Worm (Caenorhabditis elegans) whole organism, late embryonic: Measurements from ENCODE around the gene C01G10.1.
A peak's percentile ranks its signal among the peaks of the same experiment; 100 is the strongest.

Source experiments
- C08G9.2 ChIP-seq: sonication (generic microtip); optimal IDR thresholded peaks from 2 replicates; lab custom pipeline; 2016; ENCODE audit warnings: mild to moderate bottlenecking, missing genetic modification characterization, moderate library complexity, missing compliant biosample characterization
- F13H6.1 ChIP-seq: sonication (generic microtip); optimal IDR thresholded peaks from 2 replicates; lab custom pipeline; 2016; ENCODE audit warnings: missing genetic modification characterization, missing compliant biosample characterization
- K02D7.2 ChIP-seq: sonication (generic microtip); optimal IDR thresholded peaks from 2 replicates; lab custom pipeline; 2017; ENCODE audit warnings: mild to moderate bottlenecking, missing genetic modification characterization, missing compliant biosample characterization
- K09A11.1 ChIP-seq: sonication (generic microtip); optimal IDR thresholded peaks from 2 replicates; lab custom pipeline; 2017; ENCODE audit warnings: antibody characterized with exemption, mild to moderate bottlenecking, missing genetic modification characterization, missing compliant biosample characterization; ENCODE audit not compliant: insufficient read depth
- ceh-14 ChIP-seq: sonication (generic microtip); optimal IDR thresholded peaks from 2 replicates; lab custom pipeline; 2016; ENCODE audit warnings: missing genotype, missing genetic modification characterization, missing compliant biosample characterization
- ceh-18 ChIP-seq: sonication (generic microtip); optimal IDR thresholded peaks from 2 replicates; lab custom pipeline; 2016; ENCODE audit warnings: missing genetic modification characterization, missing compliant biosample characterization
- ceh-19 ChIP-seq: fragments of 200-800 bp; sonication (Bioruptor generic); optimal IDR thresholded peaks from 2 replicates; lab custom pipeline; 2018; ENCODE audit warnings: mild to moderate bottlenecking, missing genetic modification characterization, missing compliant biosample characterization
- ceh-2 ChIP-seq: sonication (generic microtip); optimal IDR thresholded peaks from 2 replicates; lab custom pipeline; 2016; ENCODE audit warnings: missing genotype, missing genetic modification characterization, missing compliant biosample characterization
- ceh-22 ChIP-seq: sonication (generic microtip); optimal IDR thresholded peaks from 2 replicates; lab custom pipeline; 2017; ENCODE audit warnings: missing biosample characterization, missing genetic modification characterization
- ceh-30 ChIP-seq: fragments of 150-350 bp; optimal IDR thresholded peaks from 2 replicates; lab custom pipeline; 2014; ENCODE audit warnings: missing biosample characterization, missing genetic modification characterization
- ceh-31 ChIP-seq: sonication (generic microtip); optimal IDR thresholded peaks from 2 replicates; lab custom pipeline; 2016; ENCODE audit warnings: missing genetic modification characterization, missing compliant biosample characterization
- ceh-34 ChIP-seq: sonication (generic microtip); optimal IDR thresholded peaks from 2 replicates; lab custom pipeline; 2016; ENCODE audit warnings: mild to moderate bottlenecking, missing genetic modification characterization, missing compliant biosample characterization
- ceh-45 ChIP-seq: fragments of 200-800 bp; sonication (Bioruptor generic); IDR thresholded peaks from 2 replicates; pipeline ENCODE4 v1.3.6; 2022; ENCODE audit warnings: missing genetic modification reagents, missing genetic modification characterization, missing compliant biosample characterization
- ceh-48 ChIP-seq: sonication (generic microtip); optimal IDR thresholded peaks from 2 replicates; lab custom pipeline; 2016; ENCODE audit warnings: missing genetic modification characterization, inconsistent platforms, missing compliant biosample characterization
- ceh-9 ChIP-seq: sonication (generic microtip); optimal IDR thresholded peaks from 2 replicates; lab custom pipeline; 2016; ENCODE audit warnings: mild to moderate bottlenecking, missing genetic modification characterization, inconsistent platforms, missing compliant biosample characterization
- dve-1 ChIP-seq: sonication (generic microtip); optimal IDR thresholded peaks from 2 replicates; lab custom pipeline; 2017; ENCODE audit warnings: antibody characterized with exemption, mild to moderate bottlenecking, missing genetic modification characterization, missing compliant biosample characterization
- elt-4 ChIP-seq: sonication (generic microtip); optimal IDR thresholded peaks from 2 replicates; lab custom pipeline; 2016; ENCODE audit warnings: missing genetic modification characterization, missing compliant biosample characterization
- fax-1 ChIP-seq: sonication (generic microtip); optimal IDR thresholded peaks from 2 replicates; lab custom pipeline; 2016; ENCODE audit warnings: missing genotype, missing genetic modification characterization, missing compliant biosample characterization
- fkh-10 ChIP-seq: fragments of 150-350 bp; optimal IDR thresholded peaks from 2 replicates; lab custom pipeline; 2014; ENCODE audit warnings: missing biosample characterization, missing genetic modification reagents, missing genetic modification characterization
- fkh-6 ChIP-seq: sonication (generic microtip); optimal IDR thresholded peaks from 2 replicates; lab custom pipeline; 2016; ENCODE audit warnings: missing genetic modification characterization, missing compliant biosample characterization
- hlh-30 ChIP-seq: sonication (generic microtip); optimal IDR thresholded peaks from 2 replicates; lab custom pipeline; 2017; ENCODE audit warnings: antibody characterized with exemption, missing genetic modification characterization, missing compliant biosample characterization; ENCODE audit not compliant: insufficient read depth
- hlh-6 ChIP-seq: sonication (generic microtip); optimal IDR thresholded peaks from 2 replicates; lab custom pipeline; 2016; ENCODE audit warnings: missing genotype, missing genetic modification characterization, missing compliant biosample characterization
- hlh-8 ChIP-seq: sonication (generic microtip); optimal IDR thresholded peaks from 2 replicates; lab custom pipeline; 2016; ENCODE audit warnings: missing genotype, missing genetic modification characterization, missing compliant biosample characterization
- lim-6 ChIP-seq: sonication (generic microtip); optimal IDR thresholded peaks from 2 replicates; lab custom pipeline; 2016; ENCODE audit warnings: missing genetic modification characterization, missing compliant biosample characterization
- lin-11 ChIP-seq: fragments of 200-800 bp; sonication (Bioruptor generic); optimal IDR thresholded peaks from 2 replicates; lab custom pipeline; 2018; ENCODE audit warnings: mild to moderate bottlenecking, missing genetic modification characterization, missing compliant biosample characterization
- nfya-1 ChIP-seq: sonication (generic microtip); optimal IDR thresholded peaks from 2 replicates; lab custom pipeline; 2017; ENCODE audit warnings: missing genetic modification characterization, mild to moderate bottlenecking, missing compliant biosample characterization, antibody characterized with exemption, moderate library complexity
- pag-3 ChIP-seq: sonication (generic microtip); optimal IDR thresholded peaks from 2 replicates; lab custom pipeline; 2016; ENCODE audit warnings: missing compliant biosample characterization, missing genetic modification characterization, borderline replicate concordance
- pax-1 ChIP-seq: fragments of 150-350 bp; optimal IDR thresholded peaks from 2 replicates; lab custom pipeline; 2014; ENCODE audit warnings: missing biosample characterization, missing genetic modification characterization
- pha-2 ChIP-seq: sonication (generic microtip); optimal IDR thresholded peaks from 2 replicates; lab custom pipeline; 2017; ENCODE audit warnings: mild to moderate bottlenecking, missing genetic modification characterization, missing compliant biosample characterization
- pqm-1 ChIP-seq: sonication (generic microtip); optimal IDR thresholded peaks from 2 replicates; lab custom pipeline; 2016; ENCODE audit warnings: missing genetic modification characterization, missing compliant biosample characterization
- pros-1 ChIP-seq: fragments of 150-350 bp; optimal IDR thresholded peaks from 2 replicates; lab custom pipeline; 2014; ENCODE audit warnings: missing biosample characterization, missing genetic modification reagents, missing genetic modification characterization
- ref-2 ChIP-seq: sonication (generic microtip); optimal IDR thresholded peaks from 2 replicates; lab custom pipeline; 2016; ENCODE audit warnings: missing genetic modification characterization, missing compliant biosample characterization
- rnt-1 ChIP-seq: sonication (generic microtip); optimal IDR thresholded peaks from 2 replicates; lab custom pipeline; 2016; ENCODE audit warnings: missing genetic modification characterization, missing compliant biosample characterization
- sox-2 ChIP-seq: fragments of 200-800 bp; sonication (Bioruptor generic); IDR thresholded peaks from 2 replicates; pipeline ENCODE4 v1.3.6; 2022; ENCODE audit warnings: missing genetic modification reagents, missing genetic modification characterization, missing compliant biosample characterization
- syd-9 ChIP-seq: sonication (generic microtip); optimal IDR thresholded peaks from 2 replicates; lab custom pipeline; 2016; ENCODE audit warnings: mild to moderate bottlenecking, missing genetic modification characterization, moderate library complexity, missing compliant biosample characterization
- tbx-2 ChIP-seq: sonication (generic microtip); optimal IDR thresholded peaks from 2 replicates; lab custom pipeline; 2016; ENCODE audit warnings: missing genetic modification characterization, missing compliant biosample characterization
- ttx-3 ChIP-seq: sonication (generic microtip); optimal IDR thresholded peaks from 2 replicates; lab custom pipeline; 2016; ENCODE audit warnings: missing genetic modification reagents, missing genetic modification characterization, missing compliant biosample characterization
- unc-3 ChIP-seq, 2 experiments: fragments of 200-800 bp in 1 of 2; sonication (Bioruptor generic) in 1 of 2; sonication (generic microtip) in 1 of 2; conservative IDR thresholded peaks in 1 of 2; optimal IDR thresholded peaks in 1 of 2; 2 replicates each; pipeline versions ENCODE4 v1.3.6 to Lab custom; 2016 to 2022; ENCODE audit warnings: missing compliant biosample characterization in 2 of 2, missing genetic modification characterization in 2 of 2, missing genetic modification reagents in 1 of 2
- unc-42 ChIP-seq: sonication (generic microtip); optimal IDR thresholded peaks from 2 replicates; lab custom pipeline; 2016; ENCODE audit warnings: missing genotype, missing genetic modification characterization, missing compliant biosample characterization
- unc-55 ChIP-seq: sonication (generic microtip); optimal IDR thresholded peaks from 2 replicates; lab custom pipeline; 2017; ENCODE audit warnings: missing biosample characterization, missing genetic modification reagents, missing genetic modification characterization
- unc-86 ChIP-seq: sonication (generic microtip); optimal IDR thresholded peaks from 2 replicates; lab custom pipeline; 2016; ENCODE audit warnings: missing genetic modification characterization, missing compliant biosample characterization
- zip-5 ChIP-seq: sonication (generic microtip); optimal IDR thresholded peaks from 2 replicates; lab custom pipeline; 2016; ENCODE audit warnings: missing genetic modification characterization, missing compliant biosample characterization
- ztf-16 ChIP-seq: sonication (generic microtip); optimal IDR thresholded peaks from 2 replicates; lab custom pipeline; 2017; ENCODE audit warnings: missing genetic modification characterization, missing compliant biosample characterization

Gene C01G10.1

ce11 chrV:15067165-15067564, 32.4 kb upstream of the C01G10.1 start, which contains the start of gene C25D7.10:
C25D7.10 (plus strand) TSS chrV:15067465.
- TF ChIP-seq hlh-6: no peak
- TF ChIP-seq ceh-30: no peak
- TF ChIP-seq F13H6.1 (tag; lab: Kevin White, UChicago): no peak
- no peak for TF ChIP-seq ceh-22
- no peak for TF ChIP-seq unc-55 (GFP tag; lab: Kevin White, UChicago)
- TF ChIP-seq K02D7.2 (tag; lab: Kevin White, UChicago): no peak
- no peak for TF ChIP-seq lim-6 (tag; lab: Kevin White, UChicago)

ce11 chrV:15068378-15068777, 31.2 kb upstream of the C01G10.1 start, which contains the start of gene dnj-3:
dnj-3 (plus strand) TSS chrV:15068678.
- no peak for TF ChIP-seq unc-42 (tag; lab: Kevin White, UChicago)
- TF ChIP-seq pag-3: no peak
- TF ChIP-seq fkh-10 (GFP tag; lab: Kevin White, UChicago): no peak
- TF ChIP-seq hlh-30: no peak
- TF ChIP-seq zip-5 (tag; lab: Kevin White, UChicago): no peak

ce11 chrV:15069435-15069985, 30.0 kb upstream of the C01G10.1 start:
- TF ChIP-seq ceh-30 (no peak), unc-42 (tag; lab: Kevin White, UChicago) (peak; percentile 73)

- peak; percentile 24 for TF ChIP-seq syd-9 (tag; lab: Kevin White, UChicago)
- peak; percentile 89 for TF ChIP-seq unc-55 (GFP tag; lab: Kevin White, UChicago)
- peak; percentile 52 for TF ChIP-seq F13H6.1 (tag; lab: Kevin White, UChicago)
- TF ChIP-seq elt-4 (tag; lab: Kevin White, UChicago): no peak
- TF ChIP-seq ceh-48 (tag; lab: Kevin White, UChicago): peak; percentile 52
- TF ChIP-seq ceh-19 (GFP tag; lab: Kevin White, UChicago): no peak
- no peak for TF ChIP-seq lin-11 (tag; lab: Kevin White, UChicago)
- TF ChIP-seq fkh-6 (tag; lab: Kevin White, UChicago): peak; percentile 6
- peak; percentile 55 for TF ChIP-seq ref-2 (tag; lab: Kevin White, UChicago)
- no peak for TF ChIP-seq pha-2 (tag; lab: Kevin White, UChicago)
- TF ChIP-seq rnt-1 (tag; lab: Kevin White, UChicago): peak; percentile 89
- TF ChIP-seq unc-86 (tag; lab: Kevin White, UChicago): peak; percentile 18
- peak; percentile 32 for TF ChIP-seq fax-1 (tag; lab: Kevin White, UChicago)
- TF ChIP-seq unc-42 (tag; lab: Kevin White, UChicago): peak; percentile 90
- TF ChIP-seq nfya-1 (tag; lab: Kevin White, UChicago): peak; percentile 89
- peak; percentile 95 for TF ChIP-seq ceh-18 (tag; lab: Kevin White, UChicago)
- TF ChIP-seq ceh-22: no peak
- no peak for TF ChIP-seq ceh-45 (GFP tag; lab: Robert Waterston, UW)
- TF ChIP-seq sox-2 (GFP tag; lab: Robert Waterston, UW): peak; percentile 28; the same call in 1 of the 2 replicates
- peak; percentile 60 for TF ChIP-seq ceh-2 (tag; lab: Kevin White, UChicago)
- peak; percentile 67 for TF ChIP-seq hlh-8 (tag; lab: Kevin White, UChicago)
- TF ChIP-seq pqm-1: no peak
- peak; percentile 49 for TF ChIP-seq C08G9.2 (tag; lab: Kevin White, UChicago)
- TF ChIP-seq ceh-14 (tag; lab: Kevin White, UChicago): peak; percentile 74
- TF ChIP-seq hlh-30: peak; percentile 28
- TF ChIP-seq ttx-3 (tag; lab: Kevin White, UChicago): no peak
- peak; percentile 58 for TF ChIP-seq pax-1 (tag; lab: Kevin White, UChicago)
- TF ChIP-seq K09A11.1: peak; percentile 3
- TF ChIP-seq ceh-31: peak; percentile 92
- TF ChIP-seq pros-1 (tag; lab: Kevin White, UChicago): peak; percentile 73
- TF ChIP-seq ztf-16 (tag; lab: Kevin White, UChicago): no peak
- TF ChIP-seq ceh-9 (tag; lab: Kevin White, UChicago): no peak
- TF ChIP-seq tbx-2: peak; percentile 84
- TF ChIP-seq ceh-34 (tag; lab: Kevin White, UChicago): peak; percentile 98
- peak; percentile 92 for TF ChIP-seq dve-1 (tag; lab: Kevin White, UChicago)
- no peak for TF ChIP-seq unc-3 (GFP tag; conservative IDR thresholded peaks at IDR 0.05; lab: Robert Waterston, UW)
- TF ChIP-seq unc-3 (tag; optimal IDR thresholded peaks at IDR 0.05; lab: Kevin White, UChicago): peak; percentile 57
Observed at ce11 chrV:15071015-15071810, 28.3 kb upstream of the C01G10.1 start, which contains the start of gene unc-76. unc-76 (plus strand) TSS chrV:15071760.
